Fruit fly (Drosophila melanogaster): ENCODE results near the gene mub.

The mub gene

DNA sequence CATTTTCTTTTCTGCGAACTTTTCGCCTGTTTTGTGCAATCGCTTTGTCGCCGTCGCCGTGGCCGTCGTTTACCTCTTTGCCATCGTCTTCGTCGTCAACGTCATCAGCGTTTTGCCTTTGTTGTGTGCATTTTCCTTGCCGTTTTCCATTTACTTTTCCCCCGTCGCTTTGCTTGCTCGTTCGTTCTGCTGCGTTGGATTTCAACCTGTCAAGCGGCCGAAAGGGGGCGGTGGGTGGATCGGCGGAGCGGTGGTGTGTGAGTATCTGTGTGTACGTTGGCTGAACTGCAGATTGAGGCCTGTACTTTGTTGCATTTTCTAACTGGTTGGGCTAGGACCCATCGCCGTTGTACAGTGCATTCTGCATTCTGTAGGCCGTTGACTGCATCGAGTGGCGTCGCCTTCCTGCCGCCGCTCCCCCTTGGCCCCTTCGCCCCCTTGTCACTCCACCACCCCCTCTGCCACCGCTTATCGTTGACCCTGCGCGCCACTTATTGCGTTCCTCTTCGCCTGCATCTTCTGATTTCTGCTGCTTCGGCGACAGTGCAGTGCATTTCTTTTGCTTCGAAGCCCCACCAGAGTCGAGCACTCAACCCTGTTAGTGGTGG, 38.5 kb downstream of the mub start:
- TF ChIP-seq foxo (GFP tag; optimal IDR thresholded peaks at IDR 0.05): no peak
- peak; percentile 87 for TF ChIP-seq psq (GFP tag; optimal IDR thresholded peaks at IDR 0.05)

DNA sequence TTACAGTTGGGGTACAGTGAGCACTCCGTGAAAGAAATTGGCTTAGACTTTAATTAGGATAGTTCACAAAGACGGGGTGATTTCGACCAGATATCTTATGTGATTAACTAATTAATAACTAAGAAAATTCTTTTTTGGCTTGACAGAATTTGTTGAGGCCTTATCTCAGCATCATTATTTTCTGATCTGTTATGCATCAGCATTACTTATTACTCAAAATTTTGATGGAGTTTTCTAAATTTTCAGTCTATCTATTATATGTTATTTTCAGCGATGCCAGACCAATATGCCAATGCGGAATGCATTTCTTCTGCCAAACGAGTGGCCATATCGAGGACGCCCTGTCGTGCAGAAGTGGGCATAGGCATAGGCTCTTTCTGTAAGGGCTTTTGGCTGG, 39.0 kb downstream of the mub start:
- peak; percentile 38 for TF ChIP-seq rgr (GFP tag; optimal IDR thresholded peaks at IDR 0.05)
- TF ChIP-seq Sp1 (GFP tag; optimal IDR thresholded peaks at IDR 0.05): peak; percentile 27
- no peak for TF ChIP-seq dsf (GFP tag; optimal IDR thresholded peaks at IDR 0.05; ENCODE audit: borderline replicate concordance)
- peak; percentile 59 for TF ChIP-seq h (GFP tag; optimal IDR thresholded peaks at IDR 0.05)
- TF ChIP-seq OdsH (GFP tag; optimal IDR thresholded peaks at IDR 0.05): peak; percentile 55
- TF ChIP-seq HLH106 (tag; optimal IDR thresholded peaks at IDR 0.05): peak; percentile 24
- peak; percentile 61 for TF ChIP-seq ey (GFP tag; optimal IDR thresholded peaks at IDR 0.05)
- no peak for TF ChIP-seq N (GFP tag; optimal IDR thresholded peaks at IDR 0.05)
- TF ChIP-seq foxo (GFP tag; optimal IDR thresholded peaks at IDR 0.05): peak in 1 of 2 experiments; percentile 64
- peak; percentile 6 for TF ChIP-seq br (GFP tag; optimal IDR thresholded peaks at IDR 0.05)
- TF ChIP-seq fru (GFP tag; optimal IDR thresholded peaks at IDR 0.05): peak; percentile 72
- TF ChIP-seq dmrt93B (GFP tag; optimal IDR thresholded peaks at IDR 0.05): peak; percentile 44
- TF ChIP-seq lola (GFP tag; optimal IDR thresholded peaks at IDR 0.05): no peak
- TF ChIP-seq Hnf4 (GFP tag; optimal IDR thresholded peaks at IDR 0.05): peak; percentile 25
- TF ChIP-seq CG32264 (GFP tag; optimal IDR thresholded peaks at IDR 0.05): peak; percentile 21
- TF ChIP-seq Dfd (GFP tag; optimal IDR thresholded peaks at IDR 0.05): no peak
- TF ChIP-seq woc (GFP tag; optimal IDR thresholded peaks at IDR 0.05): peak; percentile 50

DNA sequence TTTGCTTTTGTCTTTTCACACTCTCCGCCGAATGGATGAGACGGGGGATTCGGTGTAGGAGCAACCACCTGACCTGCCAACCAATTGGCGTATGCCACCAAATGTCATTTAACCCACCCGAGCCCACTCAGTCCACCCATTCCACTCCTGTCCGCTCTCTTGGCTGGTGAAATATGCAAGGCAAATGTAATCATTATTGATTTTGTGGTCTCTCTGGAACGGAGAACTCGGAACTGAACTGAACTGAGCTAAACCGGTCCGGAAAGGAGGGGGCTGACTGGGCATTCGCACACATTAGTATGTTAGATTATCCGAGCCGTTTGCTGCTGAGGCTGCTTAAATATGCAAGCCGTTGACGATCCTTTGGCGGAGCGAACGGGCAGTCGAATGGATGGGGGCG, 39.5 kb downstream of the mub start:
- no peak for TF ChIP-seq usp (GFP tag; optimal IDR thresholded peaks at IDR 0.05)
- TF ChIP-seq jim (GFP tag; optimal IDR thresholded peaks at IDR 0.05): no peak
- TF ChIP-seq sv (GFP tag; optimal IDR thresholded peaks at IDR 0.05): no peak
- no peak for TF ChIP-seq Rel (GFP tag; optimal IDR thresholded peaks at IDR 0.05)
- no peak for TF ChIP-seq Rel (tag; optimal IDR thresholded peaks at IDR 0.05)
- no peak for TF ChIP-seq Dif (GFP tag; optimal IDR thresholded peaks at IDR 0.05; ENCODE audit: partially characterized antibody)

DNA sequence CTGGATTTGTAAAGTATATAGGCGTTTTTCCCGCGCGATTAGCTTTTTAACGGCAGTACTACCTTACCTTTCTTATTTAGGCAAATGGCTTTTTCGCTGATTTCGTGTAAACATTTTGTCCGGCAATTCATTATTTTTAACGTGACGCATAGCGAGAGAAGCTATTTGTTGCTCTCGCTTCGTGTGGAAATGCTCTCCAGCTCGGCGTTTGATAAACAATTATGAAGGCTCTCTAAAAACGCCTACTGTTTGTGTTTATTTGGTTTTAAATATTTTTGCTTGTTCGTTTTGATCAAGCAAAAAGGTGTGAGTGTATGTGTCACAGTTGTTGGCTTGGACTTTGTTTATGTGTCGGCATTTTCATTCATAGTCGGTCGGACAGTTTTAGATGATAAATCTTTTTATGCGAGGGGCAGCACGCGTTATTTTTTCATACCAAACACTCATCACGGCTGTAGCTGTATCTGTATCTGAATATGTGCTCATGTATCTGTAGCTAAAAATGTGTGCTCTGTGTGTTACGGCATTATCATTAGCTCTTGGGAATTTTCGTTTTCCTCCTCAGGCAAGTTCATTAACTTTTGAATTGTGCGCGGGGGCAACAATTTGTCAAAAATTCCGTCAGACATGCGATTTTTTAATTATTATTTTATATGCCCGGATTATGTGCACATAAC, 42.4 kb downstream of the mub start:
- TF ChIP-seq dsf (GFP tag; optimal IDR thresholded peaks at IDR 0.05; ENCODE audit: borderline replicate concordance): no peak
- TF ChIP-seq brk (GFP tag; optimal IDR thresholded peaks at IDR 0.05): no peak
- no peak for TF ChIP-seq Rel (GFP tag; optimal IDR thresholded peaks at IDR 0.05)
- TF ChIP-seq Rel (tag; optimal IDR thresholded peaks at IDR 0.05): peak; percentile 88
- no peak for TF ChIP-seq Dfd (GFP tag; optimal IDR thresholded peaks at IDR 0.05)
- no peak for TF ChIP-seq rgr (GFP tag; optimal IDR thresholded peaks at IDR 0.05)
- TF ChIP-seq CrebA (GFP tag; optimal IDR thresholded peaks at IDR 0.05; ENCODE audit: borderline replicate concordance): no peak
- TF ChIP-seq Myc (optimal IDR thresholded peaks at IDR 0.05): no peak
- TF ChIP-seq sage (GFP tag; optimal IDR thresholded peaks at IDR 0.05): peak; percentile 21
- peak in 1 of 2 experiments; percentile 40 for TF ChIP-seq dl (GFP tag; optimal IDR thresholded peaks at IDR 0.05; ENCODE audit: insufficient read depth in 1 of 2, partially characterized antibody in 2 of 2)
- no peak for TF ChIP-seq Vsx2 (GFP tag; optimal IDR thresholded peaks at IDR 0.05; ENCODE audit: partially characterized antibody)
- no peak for TF ChIP-seq CG9705 (GFP tag; optimal IDR thresholded peaks at IDR 0.05)

DNA sequence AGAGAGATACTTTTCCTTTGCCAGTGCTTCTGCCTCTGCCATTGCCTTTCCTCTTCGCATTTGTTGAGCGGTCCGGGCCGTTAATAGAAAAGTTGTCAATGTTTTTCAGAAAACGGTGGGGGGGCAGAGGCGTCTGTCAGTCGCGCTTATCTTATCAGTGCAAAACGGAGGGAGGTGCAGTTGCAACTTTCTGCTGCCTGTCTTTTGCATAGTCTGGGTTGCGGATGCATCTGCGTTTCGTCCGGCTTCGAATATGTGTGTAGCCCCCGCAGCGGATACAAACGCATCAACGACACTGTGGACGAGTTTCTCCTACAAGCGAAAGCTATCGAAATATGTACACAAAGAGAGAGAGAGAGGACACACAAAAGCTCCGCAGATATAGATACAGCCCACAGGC, 45.0 kb downstream of the mub start:
- TF ChIP-seq dmrt93B (GFP tag; optimal IDR thresholded peaks at IDR 0.05): no peak
- no peak for TF ChIP-seq rgr (GFP tag; optimal IDR thresholded peaks at IDR 0.05)
- no peak for TF ChIP-seq tai (GFP tag; optimal IDR thresholded peaks at IDR 0.05)
- no peak for TF ChIP-seq Sp1 (GFP tag; optimal IDR thresholded peaks at IDR 0.05)
- no peak for TF ChIP-seq usp (GFP tag; optimal IDR thresholded peaks at IDR 0.05)
- TF ChIP-seq sage (GFP tag; optimal IDR thresholded peaks at IDR 0.05): no peak
- no peak for TF ChIP-seq CG32264 (GFP tag; optimal IDR thresholded peaks at IDR 0.05)

Measured in whole organism, wandering third instar larva.